Fruit fly (Drosophila melanogaster): ENCODE results near the gene RpS21.
A peak's percentile ranks its signal among the peaks of the same experiment; 100 is the strongest.

The RpS21 gene

dm6 chr2L:2882968-2883702 lies 27.3 kb downstream of the RpS21 start:
- no peak for TF ChIP-seq gcm2 (GFP tag; optimal IDR thresholded peaks at IDR 0.05)
- TF ChIP-seq CG8359 (GFP tag; optimal IDR thresholded peaks at IDR 0.05; ENCODE audit: borderline replicate concordance): no peak
- no peak for TF ChIP-seq croc (GFP tag; conservative IDR thresholded peaks at IDR 0.05)
- no peak for TF ChIP-seq ro (GFP tag; IDR thresholded peaks at IDR 0.05)
- TF ChIP-seq sd (tag; optimal IDR thresholded peaks at IDR 0.05): peak; percentile 3
- no peak for TF ChIP-seq Stat92E (GFP tag; optimal IDR thresholded peaks at IDR 0.05)
- TF ChIP-seq CG3163 (GFP tag; optimal IDR thresholded peaks at IDR 0.05): no peak
- TF ChIP-seq jigr1 (GFP tag; IDR thresholded peaks at IDR 0.05): no peak
- TF ChIP-seq CG30431 (GFP tag; optimal IDR thresholded peaks at IDR 0.05): no peak
- no peak for TF ChIP-seq bowl (GFP tag; IDR thresholded peaks at IDR 0.05)
- TF ChIP-seq usp (GFP tag; optimal IDR thresholded peaks at IDR 0.05): no peak
- no peak for TF ChIP-seq repo (GFP tag; optimal IDR thresholded peaks at IDR 0.05)
- TF ChIP-seq nmo (GFP tag; optimal IDR thresholded peaks at IDR 0.05): peak; percentile 43
- peak; percentile 45 for TF ChIP-seq CG33213 (GFP tag; optimal IDR thresholded peaks at IDR 0.05)
- peak; percentile 47 for TF ChIP-seq CG13424 (tag; optimal IDR thresholded peaks at IDR 0.05)
- TF ChIP-seq wek (GFP tag; optimal IDR thresholded peaks at IDR 0.05): peak; percentile 75
- peak; percentile 68 for TF ChIP-seq CG30403 (GFP tag; optimal IDR thresholded peaks at IDR 0.05)
- peak; percentile 61 for TF ChIP-seq CG17359 (tag; optimal IDR thresholded peaks at IDR 0.05)
- TF ChIP-seq CG16815 (GFP tag; optimal IDR thresholded peaks at IDR 0.05): no peak
- peak; percentile 8 for TF ChIP-seq CG11723 (GFP tag; optimal IDR thresholded peaks at IDR 0.05)
- peak; percentile 7 for TF ChIP-seq CG10654 (GFP tag; optimal IDR thresholded peaks at IDR 0.05)
- TF ChIP-seq sqz (GFP tag; optimal IDR thresholded peaks at IDR 0.05): peak; percentile 47
- TF ChIP-seq CG5953 (GFP tag; IDR thresholded peaks at IDR 0.05): no peak
- TF ChIP-seq Mad (GFP tag; optimal IDR thresholded peaks at IDR 0.05): peak; percentile 29
- TF ChIP-seq Hsf (GFP tag; optimal IDR thresholded peaks at IDR 0.05): peak; percentile 49
- no peak for TF ChIP-seq CG8944 (GFP tag; optimal IDR thresholded peaks at IDR 0.05)
- TF ChIP-seq CG6813 (GFP tag; optimal IDR thresholded peaks at IDR 0.05): peak; percentile 74
- TF ChIP-seq CG18764 (GFP tag; optimal IDR thresholded peaks at IDR 0.05): no peak
- peak; percentile 68 for TF ChIP-seq Atf6 (GFP tag; IDR thresholded peaks at IDR 0.05)
- TF ChIP-seq amos (GFP tag; IDR thresholded peaks at IDR 0.05; ENCODE audit: partially characterized antibody): no peak; the same call in 1 of the 2 replicates
- no peak for TF ChIP-seq CG15011 (GFP tag; optimal IDR thresholded peaks at IDR 0.05)
- TF ChIP-seq Hr3 (GFP tag; optimal IDR thresholded peaks at IDR 0.05): peak; percentile 39
- TF ChIP-seq CG17186 (GFP tag; optimal IDR thresholded peaks at IDR 0.05): no peak
- TF ChIP-seq sna (GFP tag; IDR thresholded peaks at IDR 0.05; ENCODE audit: partially characterized antibody): no peak
- TF ChIP-seq CG14965 (GFP tag; optimal IDR thresholded peaks at IDR 0.05; ENCODE audit: borderline replicate concordance): no peak
- TF ChIP-seq CG10147 (GFP tag; optimal IDR thresholded peaks at IDR 0.05): peak; percentile 20
- TF ChIP-seq CG12071 (GFP tag; optimal IDR thresholded peaks at IDR 0.05): peak; percentile 80
- TF ChIP-seq knrl (GFP tag; IDR thresholded peaks at IDR 0.05; ENCODE audit: partially characterized antibody): no peak
- no peak for TF ChIP-seq chinmo (GFP tag; IDR thresholded peaks at IDR 0.05; ENCODE audit: partially characterized antibody)
- peak; percentile 64 for TF ChIP-seq Asciz (GFP tag; optimal IDR thresholded peaks at IDR 0.05)
- peak; percentile 68 for TF ChIP-seq CG16863 (GFP tag; optimal IDR thresholded peaks at IDR 0.05)
- TF ChIP-seq CG8281 (tag; optimal IDR thresholded peaks at IDR 0.05): no peak
- peak; percentile 2 for TF ChIP-seq nerfin-1 (tag; optimal IDR thresholded peaks at IDR 0.05)
- no peak for TF ChIP-seq nom (GFP tag; optimal IDR thresholded peaks at IDR 0.05)
- TF ChIP-seq CG10959 (GFP tag; IDR thresholded peaks at IDR 0.05): no peak
- no peak for TF ChIP-seq ato (GFP tag; IDR thresholded peaks at IDR 0.05; ENCODE audit: partially characterized antibody)
- peak; percentile 4; the same call in 1 of the 2 replicates for TF ChIP-seq HLH3B (GFP tag; IDR thresholded peaks at IDR 0.05)
- no peak for TF ChIP-seq trem (tag; optimal IDR thresholded peaks at IDR 0.05)

All from whole organism, embryonic.